Worm (Caenorhabditis elegans) whole organism, L1 larva: ENCODE measurements around the gene nfi-1.

Experiments
- egl-27 ChIP-seq, 2 experiments: fragments of 150-350 bp in 1 of 2; sonication (generic microtip); optimal IDR thresholded peaks; 3 replicates each; lab custom pipeline; 2017 to 2018; ENCODE audit warnings: missing biosample characterization in 2 of 2, missing genetic modification characterization in 2 of 2, missing genetic modification reagents in 2 of 2
- fkh-10 ChIP-seq: sonication (generic microtip); optimal IDR thresholded peaks from 2 replicates; lab custom pipeline; 2017; ENCODE audit warnings: missing biosample characterization, missing genetic modification reagents, missing genetic modification characterization
- lin-13 ChIP-seq: fragments of 150-350 bp; optimal IDR thresholded peaks from 2 replicates; lab custom pipeline; 2014; ENCODE audit warnings: missing biosample characterization, missing genetic modification reagents, missing genetic modification characterization
- mdl-1 ChIP-seq, 2 experiments: fragments of 150-350 bp; optimal IDR thresholded peaks; 2 replicates each; lab custom pipeline; 2014 to 2017; ENCODE audit warnings: missing biosample characterization in 2 of 2, missing genetic modification characterization in 2 of 2, inconsistent platforms in 1 of 2
- mef-2 ChIP-seq: fragments of 150-350 bp; optimal IDR thresholded peaks from 2 replicates; lab custom pipeline; 2014; ENCODE audit warnings: missing biosample characterization, missing genetic modification characterization
- nhr-237 ChIP-seq: fragments of 150-350 bp; optimal IDR thresholded peaks from 2 replicates; lab custom pipeline; 2014; ENCODE audit warnings: missing biosample characterization, missing genetic modification characterization
- nhr-76 ChIP-seq: sonication (generic microtip); optimal IDR thresholded peaks from 2 replicates; lab custom pipeline; 2017; ENCODE audit warnings: missing biosample characterization, missing genetic modification characterization
- pqm-1 ChIP-seq: sonication (generic microtip); optimal IDR thresholded peaks from 3 replicates; lab custom pipeline; 2017; ENCODE audit warnings: missing biosample characterization, missing genetic modification characterization
- snpc-4 ChIP-seq: fragments of 150-350 bp; optimal IDR thresholded peaks from 2 replicates; lab custom pipeline; 2014; ENCODE audit warnings: missing biosample characterization, missing genetic modification characterization
- tbx-2 ChIP-seq: sonication (generic microtip); optimal IDR thresholded peaks from 2 replicates; lab custom pipeline; 2016; ENCODE audit warnings: missing genetic modification characterization, missing compliant biosample characterization
- xbp-1 ChIP-seq: sonication (generic microtip); optimal IDR thresholded peaks from 2 replicates; lab custom pipeline; 2016; ENCODE audit warnings: missing genetic modification characterization, missing compliant biosample characterization
- ztf-11 ChIP-seq, 2 experiments: sonication (generic microtip); optimal IDR thresholded peaks; 2 replicates each; lab custom pipeline; 2016 to 2017; ENCODE audit warnings: missing genetic modification characterization in 2 of 2, missing biosample characterization in 1 of 2, missing compliant biosample characterization in 1 of 2

DNA sequence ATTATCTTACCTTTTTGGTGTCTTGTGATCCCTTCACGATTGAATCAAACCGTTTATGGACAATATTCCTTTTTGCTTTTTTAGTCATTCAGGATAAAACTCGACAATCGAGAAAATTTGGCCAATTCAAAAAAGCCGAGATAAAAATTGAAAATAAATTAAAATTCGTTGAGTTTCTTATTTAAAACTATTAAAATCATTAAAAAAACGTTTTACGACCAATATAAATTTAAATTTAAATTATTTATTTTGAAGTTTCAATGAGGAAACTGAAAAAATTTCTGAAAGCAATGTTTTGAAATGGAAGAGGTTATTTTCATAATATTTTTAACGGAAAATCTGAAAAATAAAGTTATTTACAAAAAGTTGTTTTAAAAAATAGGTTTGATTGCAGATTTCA lies 14.7 kb upstream of the nfi-1 start, which contains the start of gene ZK1290.15:
- TF ChIP-seq xbp-1 (tag; lab: Kevin White, UChicago) (no peak), egl-27 (tag; optimal IDR thresholded peaks at IDR 0.05; lab: Kevin White, UChicago) (no peak), pqm-1 (tag; lab: Kevin White, UChicago) (no peak), snpc-4 (tag; lab: Kevin White, UChicago) (no peak), mdl-1 (tag; optimal IDR thresholded peaks at IDR 0.05; lab: Kevin White, UChicago) (no peak), lin-13 (GFP tag; lab: Kevin White, UChicago) (no peak), fkh-10 (GFP tag; lab: Kevin White, UChicago) (no peak), nhr-76 (tag; lab: Kevin White, UChicago) (no peak), nhr-237 (tag; lab: Kevin White, UChicago) (no peak), ztf-11 (tag; optimal IDR thresholded peaks at IDR 0.05; lab: Kevin White, UChicago) (no peak), tbx-2 (tag; lab: Kevin White, UChicago) (no peak), mef-2 (tag; lab: Kevin White, UChicago) (no peak)
